Worm (Caenorhabditis elegans): ENCODE data around the gene B0280.9.

DNA sequence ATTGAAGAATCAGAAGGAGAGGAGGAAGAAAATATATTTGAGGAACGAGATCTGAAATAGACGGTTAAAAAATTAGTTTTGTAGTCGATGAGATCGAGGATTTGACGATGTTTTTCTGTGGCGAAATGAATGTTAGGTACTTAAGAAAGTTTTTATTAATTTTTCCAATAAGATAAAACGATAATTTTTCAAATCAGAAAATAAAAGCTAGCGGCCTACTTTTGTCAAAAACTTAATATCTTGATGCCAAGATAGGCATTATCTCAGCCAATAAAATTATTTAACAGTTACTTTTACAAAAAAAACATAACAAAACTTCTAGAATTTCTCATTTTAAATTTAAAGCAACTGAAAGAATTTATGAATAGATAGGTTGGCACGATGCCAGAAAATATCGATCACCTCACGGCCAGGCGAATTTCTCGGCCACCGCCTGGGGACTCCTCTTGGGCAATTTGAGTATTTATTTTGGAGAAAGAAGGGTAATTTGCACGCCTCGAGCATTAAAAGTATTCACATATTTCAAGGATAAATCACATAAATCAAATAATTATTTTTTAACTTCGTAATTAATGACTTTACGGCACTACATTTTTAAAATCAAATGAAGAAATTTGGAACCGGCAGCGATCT lies 34.9 kb downstream of the B0280.9 start, which contains the start of gene fubl-2:
- TF ChIP-seq mep-1 (tag; optimal IDR thresholded peaks at IDR 0.05), result peak; percentile 27
- TF ChIP-seq nhr-28 (tag; optimal IDR thresholded peaks at IDR 0.05), result no peak
- TF ChIP-seq snpc-4 (tag; optimal IDR thresholded peaks at IDR 0.05), result no peak
- no peak for TF ChIP-seq lin-13 (tag; optimal IDR thresholded peaks at IDR 0.05)
- TF ChIP-seq sem-2 (GFP tag; optimal IDR thresholded peaks at IDR 0.05), result no peak
- TF ChIP-seq pha-4 (tag; optimal IDR thresholded peaks at IDR 0.05), result no peak
- no peak for TF ChIP-seq nhr-12 (tag; optimal IDR thresholded peaks at IDR 0.05)
- no peak for TF ChIP-seq unc-62 (GFP tag; optimal IDR thresholded peaks at IDR 0.05)
- no peak for TF ChIP-seq elt-1 (tag; optimal IDR thresholded peaks at IDR 0.05; ENCODE audit: borderline replicate concordance, insufficient read depth)
- TF ChIP-seq nhr-237 (tag; optimal IDR thresholded peaks at IDR 0.05), result no peak

All from whole organism, mixed stage, embryonic.